Fruit fly (Drosophila melanogaster): ENCODE results near the gene CG6418.

The CG6418 gene

dm6 chr3L:10843273-10843672 lies 35.6 kb downstream of the CG6418 start (continued):
- TF ChIP-seq ro (GFP tag; IDR thresholded peaks at IDR 0.05) (no peak), mirr (GFP tag; optimal IDR thresholded peaks at IDR 0.05) (no peak), CG34376 (GFP tag; optimal IDR thresholded peaks at IDR 0.05) (no peak), Myb (GFP tag; optimal IDR thresholded peaks at IDR 0.05) (no peak), Rfx (GFP tag; IDR thresholded peaks at IDR 0.05) (no peak), D19A (tag; optimal IDR thresholded peaks at IDR 0.05) (peak; percentile 80), CG5245 (GFP tag; optimal IDR thresholded peaks at IDR 0.05) (no peak), sima (GFP tag; optimal IDR thresholded peaks at IDR 0.05) (no peak), pan (optimal IDR thresholded peaks at IDR 0.05) (no peak), pan (GFP tag; optimal IDR thresholded peaks at IDR 0.05 in 1 of 2, IDR thresholded peaks at IDR 0.05 in 1 of 2) (peak in 1 of 2 experiments; percentile 49), peb (GFP tag; IDR thresholded peaks at IDR 0.05) (no peak), zfh1 (GFP tag; IDR thresholded peaks at IDR 0.05) (peak; percentile 53; the same call in 1 of the 3 replicates), phol (tag; optimal IDR thresholded peaks at IDR 0.05) (peak; percentile 87), Sox102F (GFP tag; optimal IDR thresholded peaks at IDR 0.05) (peak; percentile 58), run (tag; optimal IDR thresholded peaks at IDR 0.05) (peak; percentile 1), Hmr (GFP tag; optimal IDR thresholded peaks at IDR 0.05) (peak; percentile 20), knrl (GFP tag; IDR thresholded peaks at IDR 0.05; ENCODE audit: partially characterized antibody) (no peak), CG3065 (GFP tag; optimal IDR thresholded peaks at IDR 0.05) (no peak), CG6765 (GFP tag; optimal IDR thresholded peaks at IDR 0.05) (no peak), Lim3 (GFP tag; IDR thresholded peaks at IDR 0.05) (no peak), Xrp1 (GFP tag; IDR thresholded peaks at IDR 0.05) (peak; percentile 63; the same call in 1 of the 2 replicates), CG10959 (GFP tag; IDR thresholded peaks at IDR 0.05) (peak; percentile 35; the same call in 1 of the 2 replicates), GATAe (GFP tag; conservative IDR thresholded peaks at IDR 0.05) (no peak), tgo (GFP tag; IDR thresholded peaks at IDR 0.05) (no peak), HLH3B (GFP tag; IDR thresholded peaks at IDR 0.05) (no peak), sim (GFP tag; IDR thresholded peaks at IDR 0.05) (no peak), CG17802 (tag; optimal IDR thresholded peaks at IDR 0.05) (no peak), CG2116 (GFP tag; optimal IDR thresholded peaks at IDR 0.05) (peak; percentile 38), CG3281 (GFP tag; optimal IDR thresholded peaks at IDR 0.05) (peak; percentile 31), br (optimal IDR thresholded peaks at IDR 0.05) (no peak), Bdp1 (GFP tag; optimal IDR thresholded peaks at IDR 0.05) (no peak), CG15514 (GFP tag; optimal IDR thresholded peaks at IDR 0.05) (no peak), CG13424 (tag; optimal IDR thresholded peaks at IDR 0.05) (peak; percentile 72), HmgD (GFP tag; optimal IDR thresholded peaks at IDR 0.05) (no peak), CG7963 (GFP tag; IDR thresholded peaks at IDR 0.05; ENCODE audit: partially characterized antibody) (no peak), ATbp (GFP tag; optimal IDR thresholded peaks at IDR 0.05) (peak; percentile 49), dati (GFP tag; IDR thresholded peaks at IDR 0.05) (no peak), CG11696 (GFP tag; IDR thresholded peaks at IDR 0.05) (peak; percentile 96), CG10543 (GFP tag; optimal IDR thresholded peaks at IDR 0.05) (no peak), CG17612 (GFP tag; IDR thresholded peaks at IDR 0.05) (no peak), grau (tag; optimal IDR thresholded peaks at IDR 0.05) (peak; percentile 73), CG2678 (tag; optimal IDR thresholded peaks at IDR 0.05) (peak; percentile 80), sens-2 (GFP tag; IDR thresholded peaks at IDR 0.05) (no peak), Hsf (GFP tag; optimal IDR thresholded peaks at IDR 0.05) (no peak), Atf3 (GFP tag; optimal IDR thresholded peaks at IDR 0.05) (no peak), CG3995 (GFP tag; optimal IDR thresholded peaks at IDR 0.05) (no peak), CG6175 (GFP tag; IDR thresholded peaks at IDR 0.05) (no peak), MESR4 (GFP tag; optimal IDR thresholded peaks at IDR 0.05) (no peak), stwl (tag; optimal IDR thresholded peaks at IDR 0.05) (peak; percentile 2), Sry-δ (GFP tag; optimal IDR thresholded peaks at IDR 0.05) (no peak), CG9215 (GFP tag; IDR thresholded peaks at IDR 0.05) (no peak), ttk (GFP tag; IDR thresholded peaks at IDR 0.05) (no peak), HHEX (GFP tag; optimal IDR thresholded peaks at IDR 0.05) (peak; percentile 38)
